Worm (Caenorhabditis elegans): ENCODE measurements around the gene T14G8.4.

DNA sequence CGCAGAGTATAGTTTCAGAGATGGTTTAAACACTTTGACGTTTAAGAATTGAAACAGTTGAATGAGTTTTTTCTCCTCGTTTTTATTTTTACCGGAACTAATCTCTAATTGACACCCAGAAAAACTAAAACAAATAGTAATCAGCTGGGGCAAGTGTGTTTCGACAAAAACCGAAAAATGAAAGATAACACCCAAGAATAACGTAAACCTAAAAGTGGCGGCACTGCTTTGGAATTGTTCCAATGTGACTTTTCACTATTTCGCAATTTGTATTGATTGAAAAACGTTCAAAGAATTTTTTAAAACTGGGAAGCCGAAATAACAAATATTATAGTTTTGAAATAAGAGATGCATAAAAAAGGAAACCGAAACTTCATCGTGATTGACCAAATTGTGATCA is 44.9 kb downstream of the T14G8.4 start:
- no peak for TF ChIP-seq dao-5 (tag; optimal IDR thresholded peaks at IDR 0.05)
- TF ChIP-seq him-1 (tag; optimal IDR thresholded peaks at IDR 0.05): no peak
